Fruit fly (Drosophila melanogaster): ENCODE measurements around the gene CG12990.

CG12990 gene

DNA sequence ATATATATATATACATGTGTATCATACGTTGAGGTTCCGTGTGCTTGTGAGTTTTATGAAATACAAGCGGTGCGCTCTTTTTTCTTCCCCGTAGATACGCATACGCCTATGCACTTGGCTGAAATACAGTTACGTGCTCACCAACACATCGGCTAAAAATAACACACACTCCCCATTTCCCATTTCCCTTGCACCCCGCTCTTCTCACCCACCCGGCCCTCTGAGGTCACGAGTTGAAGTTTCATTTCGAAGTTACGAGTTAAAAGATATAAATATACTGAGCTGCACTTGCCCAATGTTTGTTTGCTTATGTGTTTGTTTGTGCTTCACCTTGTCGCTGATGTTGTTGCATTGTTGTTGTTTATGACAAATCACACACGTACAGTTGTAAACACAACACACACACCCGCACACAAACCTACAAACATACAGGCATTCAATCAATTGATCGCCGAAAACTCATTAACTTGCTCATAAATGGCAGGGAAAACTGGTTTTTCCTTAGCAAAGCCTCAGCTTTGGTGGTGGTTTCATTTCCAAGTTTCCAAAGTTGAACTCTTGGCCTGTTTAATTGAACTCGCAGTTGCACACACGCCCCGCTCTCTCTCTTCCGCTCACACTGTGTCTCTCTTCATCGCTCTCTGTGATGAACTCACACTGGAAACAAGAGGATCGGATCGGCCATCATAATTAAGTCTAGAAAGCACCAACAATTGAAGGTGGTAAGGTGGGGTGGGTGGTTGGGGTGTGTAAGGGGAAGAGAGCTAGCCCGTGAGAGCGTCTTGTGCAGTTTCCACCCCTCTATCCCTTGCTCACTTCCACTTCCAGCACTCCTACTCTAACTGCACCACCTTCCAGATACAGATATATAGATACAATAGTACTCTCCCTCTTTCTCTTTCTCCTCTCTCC, 13.2 kb downstream of the CG12990 start:
- TF ChIP-seq Mnt (GFP tag; optimal IDR thresholded peaks at IDR 0.05) (no peak), CG33017 (tag; optimal IDR thresholded peaks at IDR 0.05) (no peak), ovo (GFP tag; optimal IDR thresholded peaks at IDR 0.05) (no peak), CG7101 (tag; optimal IDR thresholded peaks at IDR 0.05) (no peak), toe (GFP tag; optimal IDR thresholded peaks at IDR 0.05) (no peak), CG11617 (GFP tag; optimal IDR thresholded peaks at IDR 0.05) (no peak), CG14711 (tag; optimal IDR thresholded peaks at IDR 0.05) (no peak), cnc (optimal IDR thresholded peaks at IDR 0.05) (no peak), pad (GFP tag; optimal IDR thresholded peaks at IDR 0.05) (no peak), CG7045 (GFP tag; optimal IDR thresholded peaks at IDR 0.05) (no peak), Crg-1 (GFP tag; optimal IDR thresholded peaks at IDR 0.05) (no peak), CG5204 (GFP tag; optimal IDR thresholded peaks at IDR 0.05) (no peak), kay (GFP tag; ENCODE audit: borderline replicate concordance) (no peak), Hr96 (GFP tag; optimal IDR thresholded peaks at IDR 0.05) (no peak), CG1620 (GFP tag; optimal IDR thresholded peaks at IDR 0.05) (no peak), tj (GFP tag; optimal IDR thresholded peaks at IDR 0.05) (no peak), bab1 (GFP tag; optimal IDR thresholded peaks at IDR 0.05) (no peak), cic (GFP tag; optimal IDR thresholded peaks at IDR 0.05) (no peak), CG12768 (GFP tag; optimal IDR thresholded peaks at IDR 0.05) (no peak), Clk (GFP tag; optimal IDR thresholded peaks at IDR 0.05) (no peak)

DNA sequence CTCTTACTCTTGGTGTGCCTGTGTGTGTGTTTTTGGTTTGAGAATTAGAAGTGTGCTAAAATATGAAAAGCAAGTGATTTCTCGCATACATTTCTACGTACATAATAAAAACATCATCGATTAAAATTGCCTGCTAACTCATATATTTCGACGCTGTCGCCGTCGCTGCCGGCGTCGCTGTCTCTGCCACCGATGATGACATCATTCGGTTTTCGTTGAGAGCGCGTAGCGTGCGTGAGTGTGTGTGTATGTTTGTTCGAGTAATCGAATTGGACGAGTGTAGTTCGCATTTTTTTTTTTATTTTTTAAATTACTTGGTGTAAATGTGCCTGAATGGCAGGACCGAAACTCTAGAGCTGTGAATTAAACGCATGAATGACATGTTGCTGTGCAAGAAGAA, 14.0 kb downstream of the CG12990 start:
- TF ChIP-seq Mnt (GFP tag; optimal IDR thresholded peaks at IDR 0.05) (no peak), tj (GFP tag; optimal IDR thresholded peaks at IDR 0.05) (peak; percentile 3)

DNA sequence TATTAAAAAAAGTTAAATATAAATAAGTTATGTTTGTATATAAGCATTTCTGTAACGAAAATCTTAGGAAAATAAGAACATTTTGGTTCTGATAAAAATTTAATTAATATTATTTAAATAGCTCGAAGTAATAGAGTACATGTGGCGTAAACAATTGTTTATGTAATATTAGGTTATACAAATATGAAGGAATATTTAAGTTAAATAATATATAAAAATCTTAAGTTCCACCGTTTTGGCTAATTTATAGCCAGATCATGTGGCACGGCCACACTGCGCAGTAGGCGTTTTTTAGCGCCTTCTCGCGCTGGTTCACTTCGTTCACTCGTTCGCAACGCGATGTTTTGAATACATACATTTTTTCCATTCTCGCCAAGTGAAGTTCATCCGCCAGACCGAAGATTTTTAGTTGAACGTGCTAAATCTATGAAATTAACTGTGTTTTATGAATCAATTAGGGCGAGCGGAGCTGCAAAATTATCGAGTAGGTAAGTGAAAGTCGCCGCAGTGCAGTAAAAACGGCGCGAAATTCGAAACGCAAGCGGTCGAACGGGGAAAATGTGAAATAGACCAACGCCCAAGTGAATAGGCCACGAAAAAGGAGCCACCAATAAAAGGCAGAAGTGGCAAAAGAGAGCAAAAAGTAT, 14.5 kb downstream of the CG12990 start, which contains the start of gene beta-Spec:
Gene beta-Spec (plus strand): TSS at position 323 of the 647 bp plus-strand sequence.
- no peak for TF ChIP-seq CG12768 (GFP tag; optimal IDR thresholded peaks at IDR 0.05)
- peak; percentile 40 for TF ChIP-seq bab1 (GFP tag; optimal IDR thresholded peaks at IDR 0.05)

DNA sequence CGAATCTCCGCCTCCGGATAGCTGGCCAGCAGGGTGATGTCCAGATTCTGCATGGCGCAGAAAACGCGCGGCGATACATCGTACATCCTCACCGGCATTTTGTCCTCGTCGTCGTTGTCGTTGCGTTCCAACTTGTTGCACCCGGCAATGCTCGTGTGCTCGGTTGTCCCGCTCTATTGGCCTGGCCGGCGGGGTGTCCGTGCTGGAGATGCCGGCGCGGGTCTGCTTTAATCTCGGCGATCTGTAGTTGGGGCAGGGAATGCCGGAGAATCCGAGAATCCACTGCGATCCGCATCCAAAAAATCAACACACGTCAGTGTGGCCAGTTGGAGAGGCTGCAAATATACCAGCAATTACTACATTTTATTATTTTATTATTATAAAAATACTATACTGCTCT, 15.2 kb downstream of the CG12990 start, which contains the start of gene IntS2:
Gene IntS2 (minus strand): TSS at position 318 of the 400 bp plus-strand sequence.
- no peak for TF ChIP-seq CG33017 (tag; optimal IDR thresholded peaks at IDR 0.05)
- TF ChIP-seq Hr96 (GFP tag; optimal IDR thresholded peaks at IDR 0.05): no peak
- no peak for TF ChIP-seq toe (GFP tag; optimal IDR thresholded peaks at IDR 0.05)
- no peak for TF ChIP-seq Crg-1 (GFP tag; optimal IDR thresholded peaks at IDR 0.05)
- TF ChIP-seq cic (GFP tag; optimal IDR thresholded peaks at IDR 0.05): no peak

DNA sequence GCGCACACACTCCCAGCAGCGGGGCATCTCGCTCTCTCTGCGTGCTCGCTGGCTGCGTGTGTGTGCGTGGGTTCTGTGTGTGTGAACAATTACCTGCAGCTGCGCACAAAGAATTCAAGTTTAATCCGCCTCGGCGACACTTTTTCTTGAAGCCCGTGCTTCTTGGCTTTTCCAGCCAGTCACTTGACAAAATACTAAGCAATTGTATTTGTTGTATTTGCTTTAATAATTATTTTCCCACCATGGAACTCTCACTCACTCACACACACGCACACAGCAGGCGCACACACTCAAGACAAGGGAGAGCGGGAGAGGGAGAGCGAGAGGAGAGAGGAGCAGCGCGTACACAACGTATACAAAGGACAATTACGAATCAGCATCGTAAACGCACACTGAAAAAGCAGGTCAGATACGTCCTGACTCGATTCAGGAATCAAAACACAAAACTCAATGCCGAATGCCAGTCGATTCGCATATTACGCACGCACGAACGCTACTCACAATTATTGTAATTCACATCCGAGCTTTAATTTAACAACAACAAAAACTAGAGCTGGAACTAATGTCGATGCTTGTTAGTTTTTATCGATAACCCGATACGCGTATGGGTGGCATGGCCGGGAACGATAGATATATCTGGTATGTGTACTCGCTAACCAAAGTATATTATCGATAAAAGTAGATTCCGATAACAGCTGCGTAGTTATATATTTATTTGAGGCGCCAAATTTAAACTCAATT, 19.5 kb downstream of the CG12990 start, which contains the start of gene RhoGAPp190:
Gene RhoGAPp190 (minus strand): TSS at position 565 of the 741 bp plus-strand sequence.
- TF ChIP-seq Hr96 (GFP tag; optimal IDR thresholded peaks at IDR 0.05) (no peak), bab1 (GFP tag; optimal IDR thresholded peaks at IDR 0.05) (peak; percentile 74), CG14711 (tag; optimal IDR thresholded peaks at IDR 0.05) (no peak), CG7045 (GFP tag; optimal IDR thresholded peaks at IDR 0.05) (no peak), CG12768 (GFP tag; optimal IDR thresholded peaks at IDR 0.05) (no peak), tj (GFP tag; optimal IDR thresholded peaks at IDR 0.05) (peak; percentile 43), toe (GFP tag; optimal IDR thresholded peaks at IDR 0.05) (no peak), Mnt (GFP tag; optimal IDR thresholded peaks at IDR 0.05) (peak; percentile 45), Clk (GFP tag; optimal IDR thresholded peaks at IDR 0.05) (no peak), ovo (GFP tag; optimal IDR thresholded peaks at IDR 0.05) (no peak), kay (GFP tag; ENCODE audit: borderline replicate concordance) (no peak), pad (GFP tag; optimal IDR thresholded peaks at IDR 0.05) (peak; percentile 58), CG1620 (GFP tag; optimal IDR thresholded peaks at IDR 0.05) (no peak), CG33017 (tag; optimal IDR thresholded peaks at IDR 0.05) (no peak), CG7101 (tag; optimal IDR thresholded peaks at IDR 0.05) (peak; percentile 39), CG11617 (GFP tag; optimal IDR thresholded peaks at IDR 0.05) (no peak), cic (GFP tag; optimal IDR thresholded peaks at IDR 0.05) (peak; percentile 29), Crg-1 (GFP tag; optimal IDR thresholded peaks at IDR 0.05) (no peak), CG5204 (GFP tag; optimal IDR thresholded peaks at IDR 0.05) (no peak), cnc (optimal IDR thresholded peaks at IDR 0.05) (no peak)

All from whole organism, adult.